Worm (Caenorhabditis elegans) whole organism, young adult: Measurements from ENCODE around the gene frpr-16.

Experiments used
- B0261.1 ChIP-seq: sonication (generic microtip); optimal IDR thresholded peaks from 2 replicates; lab custom pipeline; 2016; ENCODE audit warnings: mild to moderate bottlenecking, missing genetic modification characterization, moderate library complexity, missing compliant biosample characterization
- B0336.3 ChIP-seq: fragments of 200-800 bp; sonication (Bioruptor generic); IDR thresholded peaks from 2 replicates; pipeline ENCODE4 v1.3.6; 2022; ENCODE audit warnings: missing genetic modification characterization, missing compliant biosample characterization
- F10E7.11 ChIP-seq: sonication (generic microtip); optimal IDR thresholded peaks from 2 replicates; lab custom pipeline; 2017; ENCODE audit warnings: mild to moderate bottlenecking, missing genetic modification characterization, moderate library complexity, missing compliant biosample characterization
- F22D6.2 ChIP-seq: sonication (generic microtip); optimal IDR thresholded peaks from 2 replicates; lab custom pipeline; 2016; ENCODE audit warnings: mild to moderate bottlenecking, missing genetic modification characterization, missing compliant biosample characterization
- F33H1.4 ChIP-seq: fragments of 200-800 bp; sonication (Bioruptor generic); IDR thresholded peaks from 2 replicates; pipeline ENCODE4 v1.3.6; 2022; ENCODE audit warnings: missing genetic modification reagents, missing genetic modification characterization, missing compliant biosample characterization
- F49E8.2 ChIP-seq: sonication (generic microtip); optimal IDR thresholded peaks from 3 replicates; lab custom pipeline; 2017; ENCODE audit warnings: missing genetic modification characterization, mild to moderate bottlenecking, missing compliant biosample characterization, antibody characterized with exemption, moderate library complexity; ENCODE audit not compliant: insufficient read depth
- F57A8.1 ChIP-seq: fragments of 200-800 bp; sonication (Bioruptor generic); optimal IDR thresholded peaks from 2 replicates; lab custom pipeline; 2018; ENCODE audit warnings: mild to moderate bottlenecking, missing genetic modification characterization, moderate library complexity, missing compliant biosample characterization
- T07F8.4 ChIP-seq: sonication (generic microtip); optimal IDR thresholded peaks from 2 replicates; lab custom pipeline; 2016; ENCODE audit warnings: mild to moderate bottlenecking, missing genetic modification characterization, moderate library complexity, missing compliant biosample characterization
- Y56A3A.18 ChIP-seq: fragments of 200-800 bp; sonication (Bioruptor generic); IDR thresholded peaks from 2 replicates; pipeline ENCODE4 v1.3.6; 2022; ENCODE audit warnings: missing genetic modification reagents, missing genetic modification characterization, missing compliant biosample characterization
- Y67H2A.10 ChIP-seq: fragments of 200-800 bp; sonication (Bioruptor generic); conservative IDR thresholded peaks from 2 replicates; pipeline ENCODE4 v1.3.6; 2022; ENCODE audit warnings: missing genetic modification reagents, missing genetic modification characterization, missing compliant biosample characterization
- Y95B8A.8 ChIP-seq: fragments of 200-800 bp; sonication (Bioruptor generic); IDR thresholded peaks from 2 replicates; pipeline ENCODE4 v1.3.6; 2022; ENCODE audit warnings: missing genetic modification reagents, missing genetic modification characterization, missing compliant biosample characterization
- ZK185.1 ChIP-seq: sonication (generic microtip); optimal IDR thresholded peaks from 2 replicates; lab custom pipeline; 2016; ENCODE audit warnings: mild to moderate bottlenecking, missing genetic modification characterization, missing compliant biosample characterization; ENCODE audit not compliant: poor library complexity, severe bottlenecking
- akir-1 ChIP-seq: fragments of 200-800 bp; sonication (Bioruptor generic); optimal IDR thresholded peaks from 2 replicates; lab custom pipeline; 2018; ENCODE audit warnings: mild to moderate bottlenecking, missing genetic modification characterization, moderate library complexity, missing compliant biosample characterization
- aptf-2 ChIP-seq: fragments of 200-800 bp; sonication (Bioruptor generic); conservative IDR thresholded peaks from 2 replicates; pipeline ENCODE4 v1.3.6; 2022; ENCODE audit warnings: missing genetic modification reagents, missing genetic modification characterization, missing compliant biosample characterization
- attf-3 ChIP-seq: fragments of 200-800 bp; sonication (Bioruptor generic); conservative IDR thresholded peaks from 2 replicates; pipeline ENCODE4 v1.3.6; 2022; ENCODE audit warnings: missing genetic modification reagents, missing genetic modification characterization, missing compliant biosample characterization
- ceh-58 ChIP-seq: fragments of 200-800 bp; sonication (Bioruptor generic); IDR thresholded peaks from 2 replicates; pipeline ENCODE4 v1.3.6; 2022; ENCODE audit warnings: missing genetic modification characterization, missing compliant biosample characterization
- chd-7 ChIP-seq: sonication (generic microtip); optimal IDR thresholded peaks from 2 replicates; lab custom pipeline; 2016; ENCODE audit warnings: mild to moderate bottlenecking, missing genetic modification characterization, moderate library complexity, missing compliant biosample characterization
- dox-1 ChIP-seq: fragments of 200-800 bp; sonication (Bioruptor generic); IDR thresholded peaks from 2 replicates; pipeline ENCODE4 v1.3.6; 2022; ENCODE audit warnings: missing genetic modification reagents, missing genetic modification characterization, missing compliant biosample characterization
- efl-1 ChIP-seq: fragments of 150-350 bp; optimal IDR thresholded peaks from 2 replicates; lab custom pipeline; 2014; ENCODE audit warnings: missing biosample characterization, missing genetic modification reagents, missing genetic modification characterization
- egl-44 ChIP-seq: fragments of 200-800 bp; sonication (Bioruptor generic); IDR thresholded peaks from 2 replicates; pipeline ENCODE4 v1.3.6; 2022; ENCODE audit warnings: missing genetic modification reagents, missing genetic modification characterization, missing compliant biosample characterization
- fkh-3 ChIP-seq: sonication (generic microtip); optimal IDR thresholded peaks from 2 replicates; lab custom pipeline; 2016; ENCODE audit warnings: mild to moderate bottlenecking, missing genetic modification characterization, missing compliant biosample characterization
- lin-35 ChIP-seq, 3 experiments: fragments of 150-350 bp in 2 of 3; sonication (generic microtip) in 1 of 3; optimal IDR thresholded peaks; 2 replicates each; lab custom pipeline; 2014 to 2018; ENCODE audit warnings: missing biosample characterization in 3 of 3, missing genetic modification characterization in 3 of 3, missing genetic modification reagents in 3 of 3
- lin-40 ChIP-seq: sonication (generic microtip); optimal IDR thresholded peaks from 2 replicates; lab custom pipeline; 2016; ENCODE audit warnings: missing genetic modification characterization, mild to moderate bottlenecking, missing compliant biosample characterization, missing genotype, missing genetic modification reagents
- lir-1 ChIP-seq: fragments of 200-800 bp; sonication (Bioruptor generic); conservative IDR thresholded peaks from 2 replicates; pipeline ENCODE4 v1.3.6; 2022; ENCODE audit warnings: missing genetic modification reagents, missing genetic modification characterization, missing compliant biosample characterization
- madf-6 ChIP-seq: fragments of 200-800 bp; sonication (Bioruptor generic); IDR thresholded peaks from 2 replicates; pipeline ENCODE4 v1.3.6; 2022; ENCODE audit warnings: missing genetic modification reagents, missing genetic modification characterization, missing compliant biosample characterization
- madf-8 ChIP-seq: fragments of 200-800 bp; sonication (Bioruptor generic); conservative IDR thresholded peaks from 2 replicates; pipeline ENCODE4 v1.3.6; 2022; ENCODE audit warnings: missing genetic modification reagents, missing genetic modification characterization, missing compliant biosample characterization
- nhr-179 ChIP-seq: sonication (generic microtip); optimal IDR thresholded peaks from 2 replicates; lab custom pipeline; 2016; ENCODE audit warnings: mild to moderate bottlenecking, missing genetic modification characterization, missing compliant biosample characterization
- nhr-90 ChIP-seq: sonication (generic microtip); optimal IDR thresholded peaks from 2 replicates; lab custom pipeline; 2016; ENCODE audit warnings: missing genotype, mild to moderate bottlenecking, missing genetic modification characterization, missing compliant biosample characterization
- pbrm-1 ChIP-seq: fragments of 200-800 bp; sonication (Bioruptor generic); IDR thresholded peaks from 2 replicates; pipeline ENCODE4 v1.3.6; 2022; ENCODE audit warnings: missing genetic modification reagents, missing genetic modification characterization, missing compliant biosample characterization
- pha-4 ChIP-seq: fragments of 150-350 bp; sonication (generic microtip); optimal IDR thresholded peaks from 2 replicates; lab custom pipeline; 2014; ENCODE audit warnings: missing biosample characterization, missing genetic modification reagents, missing genetic modification characterization
- rcor-1 ChIP-seq: fragments of 200-800 bp; sonication (Bioruptor generic); IDR thresholded peaks from 2 replicates; pipeline ENCODE4 v1.3.6; 2022; ENCODE audit warnings: missing genetic modification reagents, missing genetic modification characterization, missing compliant biosample characterization
- repo-1 ChIP-seq: sonication (generic microtip); optimal IDR thresholded peaks from 2 replicates; lab custom pipeline; 2017; ENCODE audit warnings: mild to moderate bottlenecking, missing genetic modification characterization, missing compliant biosample characterization
- sea-2 ChIP-seq: fragments of 200-800 bp; sonication (Bioruptor generic); IDR thresholded peaks from 2 replicates; pipeline ENCODE4 v1.3.6; 2022; ENCODE audit warnings: missing genetic modification characterization, missing compliant biosample characterization
- snpc-1.1 ChIP-seq: sonication (generic microtip); optimal IDR thresholded peaks from 2 replicates; lab custom pipeline; 2017; ENCODE audit warnings: missing genetic modification characterization, mild to moderate bottlenecking, missing compliant biosample characterization, antibody characterized with exemption, moderate library complexity, missing genotype, missing genetic modification reagents; ENCODE audit not compliant: insufficient read depth
- sptf-2 ChIP-seq: fragments of 200-800 bp; sonication (Bioruptor generic); optimal IDR thresholded peaks from 2 replicates; lab custom pipeline; 2018; ENCODE audit warnings: mild to moderate bottlenecking, missing genetic modification characterization, missing compliant biosample characterization
- tbp1 ChIP-seq: fragments of 200-800 bp; sonication (Bioruptor generic); optimal IDR thresholded peaks from 2 replicates; lab custom pipeline; 2018; ENCODE audit warnings: mild to moderate bottlenecking, missing genetic modification characterization, missing compliant biosample characterization
- zfh-2 ChIP-seq: fragments of 200-800 bp; sonication (Bioruptor generic); conservative IDR thresholded peaks from 2 replicates; pipeline ENCODE4 v1.3.6; 2022; ENCODE audit warnings: missing genetic modification reagents, missing genetic modification characterization, missing compliant biosample characterization
- zim-3 ChIP-seq: sonication (generic microtip); optimal IDR thresholded peaks from 2 replicates; lab custom pipeline; 2017; ENCODE audit warnings: mild to moderate bottlenecking, missing genetic modification characterization, moderate library complexity, missing compliant biosample characterization
- ztf-18 ChIP-seq: sonication (generic microtip); optimal IDR thresholded peaks from 2 replicates; lab custom pipeline; 2016; ENCODE audit warnings: missing genotype, mild to moderate bottlenecking, missing genetic modification characterization, missing compliant biosample characterization
- ztf-25 ChIP-seq: fragments of 200-800 bp; sonication (Bioruptor generic); IDR thresholded peaks from 2 replicates; pipeline ENCODE4 v1.3.6; 2022; ENCODE audit warnings: missing genetic modification reagents, missing genetic modification characterization, missing compliant biosample characterization
- ztf-3 ChIP-seq: fragments of 200-800 bp; sonication (Bioruptor generic); optimal IDR thresholded peaks from 2 replicates; lab custom pipeline; 2018; ENCODE audit warnings: mild to moderate bottlenecking, missing genetic modification characterization, missing compliant biosample characterization

Gene frpr-16

DNA sequence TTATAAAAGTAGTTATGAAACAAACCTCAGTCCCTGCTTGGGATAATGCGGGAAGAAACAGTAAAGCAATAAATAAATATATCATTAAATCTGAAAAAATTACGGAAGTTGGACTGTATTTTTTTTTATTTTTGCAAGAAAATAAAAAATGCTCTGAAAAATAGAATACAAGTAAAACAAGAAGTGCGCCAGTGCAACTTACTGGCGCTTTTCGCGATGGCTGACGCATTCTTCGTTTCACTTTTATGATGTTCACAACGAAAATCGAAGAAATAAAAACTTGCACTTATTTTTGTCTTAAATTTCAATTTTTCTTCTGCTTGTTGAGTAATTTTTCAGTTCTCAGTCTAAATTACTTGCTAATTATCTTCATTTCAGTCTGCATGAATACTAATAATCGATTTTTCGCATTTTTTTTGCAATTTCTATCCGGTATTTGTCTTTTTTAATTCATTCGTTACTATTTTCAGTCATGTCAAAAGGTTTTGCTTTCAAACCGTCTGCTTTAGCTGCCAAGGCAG, 16.7 kb upstream of the frpr-16 start, which contains the start of the genes R12C12.6 and ran-5 (continued):
- TF ChIP-seq zfh-2 (GFP tag; lab: Robert Waterston, UW) (no peak), rcor-1 (GFP tag; lab: Robert Waterston, UW) (peak; percentile 69), egl-44 (no peak), attf-3 (peak; percentile 62; the same call in 1 of the 2 replicates), F57A8.1 (GFP tag; lab: Kevin White, UChicago) (no peak), akir-1 (no peak), pha-4 (tag; lab: Kevin White, UChicago) (peak; percentile 72), Y95B8A.8 (GFP tag; lab: Robert Waterston, UW) (no peak; the same call in 1 of the 2 replicates), snpc-1.1 (tag; lab: Kevin White, UChicago) (no peak), lir-1 (GFP tag; lab: Robert Waterston, UW) (peak; percentile 62), ceh-58 (no peak), ZK185.1 (peak; percentile 68), B0336.3 (GFP tag; lab: Robert Waterston, UW) (peak; percentile 65; the same call in 1 of the 2 replicates), aptf-2 (GFP tag; lab: Robert Waterston, UW) (no peak), pbrm-1 (peak; percentile 89), lin-35 (GFP tag; optimal IDR thresholded peaks at IDR 0.05; lab: Kevin White, UChicago) (peak in 1 of 3 experiments; percentile 82), ztf-25 (GFP tag; lab: Robert Waterston, UW) (no peak), nhr-179 (no peak), chd-7 (tag; lab: Kevin White, UChicago) (peak; percentile 21), nhr-90 (tag; lab: Kevin White, UChicago) (no peak), Y56A3A.18 (GFP tag; lab: Robert Waterston, UW) (peak; percentile 81), F22D6.2 (tag; lab: Kevin White, UChicago) (peak; percentile 55), B0261.1 (tag; lab: Kevin White, UChicago) (no peak), dox-1 (GFP tag; lab: Robert Waterston, UW) (peak; percentile 88; the same call in 1 of the 2 replicates), F33H1.4 (GFP tag; lab: Robert Waterston, UW) (peak; percentile 56; the same call in 1 of the 2 replicates), fkh-3 (tag; lab: Kevin White, UChicago) (no peak), tbp1 (GFP tag; lab: Kevin White, UChicago) (peak; percentile 60), zim-3 (no peak), lin-40 (tag; lab: Kevin White, UChicago) (peak; percentile 90), F10E7.11 (tag; lab: Kevin White, UChicago) (no peak), ztf-3 (no peak), madf-6 (GFP tag; lab: Robert Waterston, UW) (peak; percentile 84)

DNA sequence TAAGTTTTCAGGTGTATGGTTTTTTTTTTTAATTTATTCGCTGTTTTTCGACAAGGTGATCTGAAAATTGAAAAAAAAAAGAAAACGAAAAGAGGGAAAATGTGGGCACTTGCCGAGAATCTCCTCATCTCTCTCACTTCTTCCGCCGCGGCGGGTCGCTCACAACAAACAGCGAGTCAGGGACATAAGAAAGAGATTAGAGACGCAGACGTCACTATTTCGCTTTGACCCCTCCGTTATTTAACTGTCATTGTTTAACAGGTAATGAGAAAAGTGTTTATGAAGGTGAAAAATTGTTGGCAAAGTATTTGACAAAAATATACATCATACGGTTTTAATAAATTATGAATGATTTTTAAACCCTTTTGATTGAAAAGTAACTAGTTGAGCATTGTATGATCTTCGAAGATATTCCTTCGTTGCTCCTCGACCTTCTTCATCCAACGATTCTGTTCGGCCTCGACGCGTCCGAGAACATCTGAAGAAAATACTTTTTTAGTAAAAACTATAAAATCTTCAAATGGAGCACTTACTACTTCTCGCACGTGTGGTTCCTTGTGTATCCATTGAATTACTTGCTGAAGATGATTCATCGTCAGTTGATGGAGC, 15.1 kb upstream of the frpr-16 start:
- TF ChIP-seq madf-6 (GFP tag; lab: Robert Waterston, UW) (peak; percentile 36; the same call in 1 of the 2 replicates), sea-2 (GFP tag; lab: Robert Waterston, UW) (no peak), Y67H2A.10 (GFP tag; lab: Robert Waterston, UW) (no peak), ztf-18 (tag; lab: Kevin White, UChicago) (peak; percentile 60)
- TF ChIP-seq, all 124 proteins: peak for 2

ce11 chrII:6045048-6045447, 14.0 kb upstream of the frpr-16 start, which contains the start of gene R12C12.5:
R12C12.5 (minus strand) TSS chrII:6045148.
- no peak for TF ChIP-seq dox-1 (GFP tag; lab: Robert Waterston, UW)
- no peak for TF ChIP-seq repo-1 (tag; lab: Kevin White, UChicago)
- no peak for TF ChIP-seq F49E8.2 (tag; lab: Kevin White, UChicago)
- no peak for TF ChIP-seq T07F8.4 (tag; lab: Kevin White, UChicago)
- TF ChIP-seq efl-1 (GFP tag; lab: Kevin White, UChicago) = peak; percentile 37
- TF ChIP-seq madf-8 (GFP tag; lab: Robert Waterston, UW) = 0 out of 2 replicates have a peak, but pooled peaks have one; percentile 27
- TF ChIP-seq sptf-2 (GFP tag; lab: Kevin White, UChicago) = no peak
- TF ChIP-seq, all 124 proteins: peak for 2
